Fruit fly (Drosophila melanogaster) whole organism, pupa: ENCODE data around the gene Coq4.
A peak's percentile ranks its signal among the peaks of the same experiment; 100 is the strongest.

Source experiments
- CG10348 ChIP-seq: fragments of 200-800 bp; sonication (Bioruptor generic); IDR thresholded peaks from 2 replicates; pipeline ENCODE4 v1.3.6; 2022; ENCODE audit warnings: missing biosample characterization, missing genetic modification characterization
- CG12605 ChIP-seq: fragments of 200-800 bp; sonication (Bioruptor generic); IDR thresholded peaks from 2 replicates; pipeline ENCODE4 v1.3.6; 2022; ENCODE audit warnings: missing biosample characterization, missing genetic modification characterization
- CG13204 ChIP-seq: fragments of 200-800 bp; sonication (Bioruptor generic); optimal IDR thresholded peaks from 2 replicates; lab custom pipeline; 2018; ENCODE audit warnings: missing biosample characterization, mild to moderate bottlenecking, missing genetic modification characterization, moderate library complexity
- CG4496 ChIP-seq: fragments of 200-800 bp; sonication (Bioruptor generic); IDR thresholded peaks from 3 replicates; pipeline ENCODE4 v1.3.6; 2022; ENCODE audit warnings: missing biosample characterization, missing genetic modification characterization
- CG8159 ChIP-seq: fragments of 200-800 bp; sonication (Bioruptor generic); optimal IDR thresholded peaks from 3 replicates; lab custom pipeline; 2018; ENCODE audit warnings: missing biosample characterization, mild to moderate bottlenecking, missing genetic modification characterization, moderate library complexity
- CG9948 ChIP-seq: fragments of 200-800 bp; sonication (Bioruptor generic); optimal IDR thresholded peaks from 2 replicates; lab custom pipeline; 2018; ENCODE audit warnings: missing biosample characterization, mild to moderate bottlenecking, missing genetic modification characterization, moderate library complexity
- EcR ChIP-seq: fragments of 200-800 bp; sonication (Bioruptor generic); optimal IDR thresholded peaks from 3 replicates; lab custom pipeline; 2019; ENCODE audit warnings: missing biosample characterization, missing genetic modification characterization, mild to moderate bottlenecking, moderate library complexity, missing genetic modification reagents
- Ets98B ChIP-seq: fragments of 200-800 bp; sonication (Bioruptor generic); IDR thresholded peaks from 2 replicates; pipeline ENCODE4 v1.3.6; 2022; ENCODE audit warnings: missing biosample characterization, missing genetic modification characterization
- Pif1B ChIP-seq: fragments of 200-800 bp; sonication (Bioruptor generic); optimal IDR thresholded peaks from 3 replicates; lab custom pipeline; 2016; ENCODE audit warnings: missing biosample characterization, missing genetic modification characterization
- fd96Ca ChIP-seq: fragments of 200-800 bp; sonication (Bioruptor generic); IDR thresholded peaks from 3 replicates; pipeline ENCODE4 v1.3.6; 2022; ENCODE audit warnings: missing biosample characterization, missing genetic modification characterization
- gl ChIP-seq: fragments of 200-800 bp; sonication (Bioruptor generic); optimal IDR thresholded peaks from 2 replicates; lab custom pipeline; 2018; ENCODE audit warnings: missing biosample characterization, mild to moderate bottlenecking, missing genetic modification characterization
- rn ChIP-seq: fragments of 200-800 bp; sonication (Bioruptor generic); IDR thresholded peaks from 2 replicates; pipeline ENCODE4 v1.3.6; 2022; ENCODE audit warnings: missing biosample characterization, missing genetic modification characterization

Coq4 gene

dm6 chr3L:17381990-17382389, 51.4 kb downstream of the Coq4 start:
- no peak for TF ChIP-seq CG12605 (GFP tag; lab: Robert Waterston, UW)
- TF ChIP-seq gl (tag; lab: Kevin White, UChicago) = no peak

dm6 chr3L:17379311-17379710, 54.1 kb downstream of the Coq4 start, which contains the start of gene Cad74A:
Gene Cad74A, minus strand, starts transcription at chr3L:17379530.
- TF ChIP-seq CG13204 (GFP tag; lab: Kevin White, UChicago) (peak; percentile 35), CG4496 (peak; percentile 51; the same call in 2 of the 3 replicates), Pif1B (GFP tag; lab: Kevin White, UChicago) (peak; percentile 38), CG12605 (GFP tag; lab: Robert Waterston, UW) (no peak), EcR (GFP tag; lab: Kevin White, UChicago) (peak; percentile 38), fd96Ca (no peak), CG10348 (GFP tag; lab: Robert Waterston, UW) (no peak), CG9948 (tag; lab: Kevin White, UChicago) (no peak), CG8159 (no peak), Ets98B (peak; percentile 58; the same call in 1 of the 2 replicates), rn (GFP tag; lab: Robert Waterston, UW) (no peak)
- TF ChIP-seq, all 21 proteins: peak for 5
